8 worm cellular contexts compared by ENCODE assay signal in genomic region chrV:4686680-4687470, ce11.
A peak's percentile ranks its signal among the peaks of the same experiment; 100 is the strongest.
TF ChIP-seq lines count a peak whose summit lies in the region.

Gene taf-10, plus strand, starts transcription at chrV:4687103.

TF ChIP-seq in whole organism, L1 larva, 84 proteins besides CTCF, POLR2A, EP300 and RAD21 (continues in another document):
- peak; percentile 44 to 66 (median 66) for TF ChIP-seq dpl-1 (GFP tag; optimal IDR thresholded peaks at IDR 0.05; lab: Kevin White, UChicago)
- TF ChIP-seq efl-3 (GFP tag; optimal IDR thresholded peaks at IDR 0.05; lab: Kevin White, UChicago) = no peak
- no peak for TF ChIP-seq alr-1 (tag; optimal IDR thresholded peaks at IDR 0.05; lab: Kevin White, UChicago; ENCODE audit: borderline replicate concordance)
- TF ChIP-seq mef-2 (tag; optimal IDR thresholded peaks at IDR 0.05; lab: Kevin White, UChicago) = no peak
- no peak for TF ChIP-seq pax-3 (tag; optimal IDR thresholded peaks at IDR 0.05; lab: Kevin White, UChicago)
- TF ChIP-seq nhr-84 (tag; optimal IDR thresholded peaks at IDR 0.05; lab: Kevin White, UChicago) = no peak
- no peak for TF ChIP-seq ceh-63 (GFP tag; optimal IDR thresholded peaks at IDR 0.05; lab: Kevin White, UChicago)
- TF ChIP-seq zag-1 (tag; optimal IDR thresholded peaks at IDR 0.05; lab: Kevin White, UChicago) = no peak
- no peak for TF ChIP-seq ceh-8 (GFP tag; optimal IDR thresholded peaks at IDR 0.05; lab: Kevin White, UChicago)
- no peak for TF ChIP-seq egl-27 (tag; optimal IDR thresholded peaks at IDR 0.05; lab: Kevin White, UChicago)
- no peak for TF ChIP-seq pqm-1 (tag; optimal IDR thresholded peaks at IDR 0.05; lab: Kevin White, UChicago)
- TF ChIP-seq lin-39 (tag; optimal IDR thresholded peaks at IDR 0.05; lab: Kevin White, UChicago) = peak; percentile 28

TF ChIP-seq in whole organism, L2 larva, 48 proteins besides CTCF, POLR2A, EP300 and RAD21 (continues in another document):
- no peak for TF ChIP-seq ceh-16 (tag; optimal IDR thresholded peaks at IDR 0.05; lab: Kevin White, UChicago)
- TF ChIP-seq mbf-1 (tag; optimal IDR thresholded peaks at IDR 0.05; lab: Kevin White, UChicago) = no peak
- no peak for TF ChIP-seq fos-1 (tag; optimal IDR thresholded peaks at IDR 0.05; lab: Kevin White, UChicago)
- TF ChIP-seq C34F6.9 (tag; optimal IDR thresholded peaks at IDR 0.05; lab: Kevin White, UChicago) = peak; percentile 45
- no peak for TF ChIP-seq ZK546.5 (tag; optimal IDR thresholded peaks at IDR 0.05; lab: Kevin White, UChicago)
- TF ChIP-seq ztf-1 (GFP tag; conservative IDR thresholded peaks at IDR 0.05; lab: Robert Waterston, UW) = no peak
- peak; percentile 7 for TF ChIP-seq nhr-21 (tag; optimal IDR thresholded peaks at IDR 0.05; lab: Kevin White, UChicago)
- TF ChIP-seq snpc-4 (tag; optimal IDR thresholded peaks at IDR 0.05; lab: Kevin White, UChicago) = no peak
- TF ChIP-seq F13H6.1 (tag; optimal IDR thresholded peaks at IDR 0.05; lab: Kevin White, UChicago) = peak; percentile 5
- no peak for TF ChIP-seq ztf-11 (tag; optimal IDR thresholded peaks at IDR 0.05; lab: Kevin White, UChicago)
- no peak for TF ChIP-seq elt-3 (tag; optimal IDR thresholded peaks at IDR 0.05; lab: Kevin White, UChicago)
- TF ChIP-seq blmp-1 (tag; optimal IDR thresholded peaks at IDR 0.05; lab: Kevin White, UChicago; ENCODE audit: insufficient read depth) = no peak

TF ChIP-seq in whole organism, L3 larva, 47 proteins besides CTCF, POLR2A, EP300 and RAD21 (continues in another document):
- TF ChIP-seq nhr-11 (tag; optimal IDR thresholded peaks at IDR 0.05; lab: Kevin White, UChicago) (no peak), nhr-25 (tag; optimal IDR thresholded peaks at IDR 0.05; lab: Kevin White, UChicago) (peak; percentile 23), mdl-1 (tag; optimal IDR thresholded peaks at IDR 0.05; lab: Kevin White, UChicago) (peak; percentile 71), ceh-82 (tag; optimal IDR thresholded peaks at IDR 0.05; lab: Kevin White, UChicago) (no peak), eor-1 (tag; optimal IDR thresholded peaks at IDR 0.05; lab: Kevin White, UChicago) (no peak), nhr-23 (tag; optimal IDR thresholded peaks at IDR 0.05; lab: Kevin White, UChicago) (peak; percentile 72), R02D3.7 (tag; optimal IDR thresholded peaks at IDR 0.05; lab: Kevin White, UChicago) (no peak), nfya-1 (tag; optimal IDR thresholded peaks at IDR 0.05; lab: Kevin White, UChicago; ENCODE audit: insufficient read depth) (peak; percentile 77), mml-1 (tag; optimal IDR thresholded peaks at IDR 0.05; lab: Kevin White, UChicago) (no peak), lin-39 (tag; optimal IDR thresholded peaks at IDR 0.05; lab: Kevin White, UChicago) (peak; percentile 53), unc-62 (GFP tag; optimal IDR thresholded peaks at IDR 0.05; lab: Kevin White, UChicago) (no peak), snpc-4 (tag; optimal IDR thresholded peaks at IDR 0.05; lab: Kevin White, UChicago) (no peak)

TF ChIP-seq in whole organism, L4 larva, 104 proteins besides CTCF, POLR2A, EP300 and RAD21 (continues in another document):
- TF ChIP-seq mxl-3 (GFP tag; optimal IDR thresholded peaks at IDR 0.05; lab: Kevin White, UChicago) (peak; percentile 25), mdt-29 (GFP tag; IDR thresholded peaks at IDR 0.05; lab: Robert Waterston, UW) (no peak), ceh-62 (tag; optimal IDR thresholded peaks at IDR 0.05; lab: Kevin White, UChicago) (no peak), dpl-1 (GFP tag; optimal IDR thresholded peaks at IDR 0.05; lab: Kevin White, UChicago) (peak; percentile 36), duxl-1 (tag; optimal IDR thresholded peaks at IDR 0.05; lab: Kevin White, UChicago; ENCODE audit: poor library complexity) (peak; percentile 2), dmd-6 (GFP tag; IDR thresholded peaks at IDR 0.05; lab: Robert Waterston, UW) (peak; percentile 24; the same call in 1 of the 2 replicates), lin-38 (GFP tag; IDR thresholded peaks at IDR 0.05; lab: Robert Waterston, UW) (peak; percentile 44), rbr-2 (tag; optimal IDR thresholded peaks at IDR 0.05; lab: Kevin White, UChicago) (peak; percentile 37), hlh-30 (tag; optimal IDR thresholded peaks at IDR 0.05; lab: Kevin White, UChicago; ENCODE audit: insufficient read depth) (peak; percentile 98), hlh-11 (tag; optimal IDR thresholded peaks at IDR 0.05; lab: Kevin White, UChicago) (peak; percentile 41), nhr-6 (tag; optimal IDR thresholded peaks at IDR 0.05; lab: Kevin White, UChicago) (peak; percentile 33)

TF ChIP-seq in whole organism, early embryonic, 17 proteins besides CTCF, POLR2A, EP300 and RAD21:
- TF ChIP-seq hnd-1 (tag; optimal IDR thresholded peaks at IDR 0.05; lab: Kevin White, UChicago) (no peak), F13C5.2 (tag; optimal IDR thresholded peaks at IDR 0.05; lab: Kevin White, UChicago) (peak; percentile 54)

TF ChIP-seq in whole organism, late embryonic, 69 proteins besides CTCF, POLR2A, EP300 and RAD21:
- TF ChIP-seq nfya-1 (tag; optimal IDR thresholded peaks at IDR 0.05; lab: Kevin White, UChicago) (peak; percentile 33), Y22D7AL.16 (tag; optimal IDR thresholded peaks at IDR 0.05; lab: Kevin White, UChicago) (no peak), zip-5 (tag; optimal IDR thresholded peaks at IDR 0.05; lab: Kevin White, UChicago) (no peak), hlh-30 (tag; optimal IDR thresholded peaks at IDR 0.05; lab: Kevin White, UChicago; ENCODE audit: insufficient read depth) (peak; percentile 82)
TF ChIP-seq in whole organism, late embryonic: peak in this region for 2.

TF ChIP-seq in whole organism, mixed stage, embryonic, 35 proteins besides CTCF, POLR2A, EP300 and RAD21:
- peak; percentile 1 for TF ChIP-seq hlh-1 (tag; optimal IDR thresholded peaks at IDR 0.05; lab: Kevin White, UChicago)
- TF ChIP-seq nhr-2 (tag; optimal IDR thresholded peaks at IDR 0.05; lab: Kevin White, UChicago) = peak; percentile 8
- no peak for TF ChIP-seq ceh-43 (GFP tag; optimal IDR thresholded peaks at IDR 0.05; lab: Kevin White, UChicago)
- TF ChIP-seq mab-5 (tag; optimal IDR thresholded peaks at IDR 0.05; lab: Kevin White, UChicago) = no peak
- no peak for TF ChIP-seq ceh-39 (tag; optimal IDR thresholded peaks at IDR 0.05; lab: Kevin White, UChicago)
- TF ChIP-seq sptf-1 (tag; optimal IDR thresholded peaks at IDR 0.05; lab: Kevin White, UChicago) = peak; percentile 47
- no peak for TF ChIP-seq nhr-28 (tag; optimal IDR thresholded peaks at IDR 0.05; lab: Kevin White, UChicago)
- peak; percentile 27 for TF ChIP-seq nhr-237 (tag; optimal IDR thresholded peaks at IDR 0.05; lab: Kevin White, UChicago)
- TF ChIP-seq ces-1 (GFP tag; optimal IDR thresholded peaks at IDR 0.05; lab: Kevin White, UChicago) = peak; percentile 7
- peak; percentile 19 for TF ChIP-seq mep-1 (tag; optimal IDR thresholded peaks at IDR 0.05; lab: Kevin White, UChicago)
- TF ChIP-seq M03D4.4 (tag; optimal IDR thresholded peaks at IDR 0.05; lab: Kevin White, UChicago) = no peak
- peak; percentile 75 for TF ChIP-seq unc-120 (tag; optimal IDR thresholded peaks at IDR 0.05; lab: Kevin White, UChicago; ENCODE audit: poor library complexity, severe bottlenecking)
TF ChIP-seq in whole organism, mixed stage, embryonic: peak in this region for 7.

TF ChIP-seq in whole organism, young adult, 124 proteins besides CTCF, POLR2A, EP300 and RAD21 (continues in another document):
- 0 out of 2 replicates have a peak, but pooled peaks have one; percentile 50 for TF ChIP-seq egl-44 (GFP tag; IDR thresholded peaks at IDR 0.05; lab: Robert Waterston, UW)
- TF ChIP-seq dox-1 (GFP tag; IDR thresholded peaks at IDR 0.05; lab: Robert Waterston, UW) = peak; percentile 60
- TF ChIP-seq repo-1 (tag; optimal IDR thresholded peaks at IDR 0.05; lab: Kevin White, UChicago) = no peak
- no peak for TF ChIP-seq aptf-2 (GFP tag; conservative IDR thresholded peaks at IDR 0.05; lab: Robert Waterston, UW)
- no peak for TF ChIP-seq ets-4 (GFP tag; optimal IDR thresholded peaks at IDR 0.05; lab: Kevin White, UChicago)
- no peak for TF ChIP-seq ama-1 (optimal IDR thresholded peaks at IDR 0.05; lab: Kevin White, UChicago)
- no peak for TF ChIP-seq ama-1 (GFP tag; optimal IDR thresholded peaks at IDR 0.05; lab: Kevin White, UChicago)
- TF ChIP-seq cebp-2 (GFP tag; IDR thresholded peaks at IDR 0.05; lab: Robert Waterston, UW) = no peak
- peak; percentile 15; the same call in 1 of the 2 replicates for TF ChIP-seq ceh-100 (GFP tag; IDR thresholded peaks at IDR 0.05; lab: Robert Waterston, UW)
- no peak for TF ChIP-seq F39B2.1 (GFP tag; IDR thresholded peaks at IDR 0.05; lab: Robert Waterston, UW)
- TF ChIP-seq athp-1 (tag; optimal IDR thresholded peaks at IDR 0.05; lab: Kevin White, UChicago) = no peak
- no peak for TF ChIP-seq ztf-18 (tag; optimal IDR thresholded peaks at IDR 0.05; lab: Kevin White, UChicago)
- peak; percentile 7 for TF ChIP-seq F23B12.7 (tag; optimal IDR thresholded peaks at IDR 0.05; lab: Kevin White, UChicago; ENCODE audit: insufficient read depth)
- TF ChIP-seq nhr-80 (tag; optimal IDR thresholded peaks at IDR 0.05; lab: Kevin White, UChicago) = peak; percentile 29
- TF ChIP-seq zfh-2 (GFP tag; conservative IDR thresholded peaks at IDR 0.05; lab: Robert Waterston, UW) = no peak
- 0 out of 2 replicates have a peak, but pooled peaks have one; percentile 51 for TF ChIP-seq nfyb-1 (GFP tag; IDR thresholded peaks at IDR 0.05; lab: Robert Waterston, UW)
- no peak for TF ChIP-seq snpc-1.3 (tag; optimal IDR thresholded peaks at IDR 0.05; lab: Kevin White, UChicago; ENCODE audit: insufficient read depth)
- peak; percentile 9 for TF ChIP-seq tbp1 (GFP tag; optimal IDR thresholded peaks at IDR 0.05; lab: Kevin White, UChicago)
- TF ChIP-seq attf-6 (GFP tag; IDR thresholded peaks at IDR 0.05; lab: Robert Waterston, UW) = no peak
- no peak for TF ChIP-seq T26A5.8 (tag; optimal IDR thresholded peaks at IDR 0.05; lab: Kevin White, UChicago)
- no peak for TF ChIP-seq akir-1 (GFP tag; optimal IDR thresholded peaks at IDR 0.05; lab: Kevin White, UChicago)
- no peak for TF ChIP-seq aptf-3 (GFP tag; IDR thresholded peaks at IDR 0.05; lab: Robert Waterston, UW)
- no peak for TF ChIP-seq nhr-27 (tag; optimal IDR thresholded peaks at IDR 0.05; lab: Kevin White, UChicago)
- TF ChIP-seq efl-1 (GFP tag; optimal IDR thresholded peaks at IDR 0.05; lab: Kevin White, UChicago) = no peak
- no peak for TF ChIP-seq snpc-3.4 (tag; optimal IDR thresholded peaks at IDR 0.05; lab: Kevin White, UChicago)
- 0 out of 2 replicates have a peak, but pooled peaks have one; percentile 25 for TF ChIP-seq attf-3 (GFP tag; conservative IDR thresholded peaks at IDR 0.05; lab: Robert Waterston, UW)
- no peak for TF ChIP-seq B0336.3 (GFP tag; IDR thresholded peaks at IDR 0.05; lab: Robert Waterston, UW)
- TF ChIP-seq pha-4 (tag; optimal IDR thresholded peaks at IDR 0.05; lab: Kevin White, UChicago) = no peak
- TF ChIP-seq mel-28 (tag; optimal IDR thresholded peaks at IDR 0.05; lab: Kevin White, UChicago; ENCODE audit: borderline replicate concordance) = no peak
- no peak for TF ChIP-seq madf-10 (tag; optimal IDR thresholded peaks at IDR 0.05; lab: Kevin White, UChicago)
- no peak for TF ChIP-seq F10E7.11 (tag; optimal IDR thresholded peaks at IDR 0.05; lab: Kevin White, UChicago)
- peak; percentile 13 for TF ChIP-seq lin-40 (tag; optimal IDR thresholded peaks at IDR 0.05; lab: Kevin White, UChicago)
